Fruit fly (Drosophila melanogaster): Measurements from ENCODE around the gene ctrip.
A peak's percentile ranks its signal among the peaks of the same experiment; 100 is the strongest.

The ctrip gene

DNA sequence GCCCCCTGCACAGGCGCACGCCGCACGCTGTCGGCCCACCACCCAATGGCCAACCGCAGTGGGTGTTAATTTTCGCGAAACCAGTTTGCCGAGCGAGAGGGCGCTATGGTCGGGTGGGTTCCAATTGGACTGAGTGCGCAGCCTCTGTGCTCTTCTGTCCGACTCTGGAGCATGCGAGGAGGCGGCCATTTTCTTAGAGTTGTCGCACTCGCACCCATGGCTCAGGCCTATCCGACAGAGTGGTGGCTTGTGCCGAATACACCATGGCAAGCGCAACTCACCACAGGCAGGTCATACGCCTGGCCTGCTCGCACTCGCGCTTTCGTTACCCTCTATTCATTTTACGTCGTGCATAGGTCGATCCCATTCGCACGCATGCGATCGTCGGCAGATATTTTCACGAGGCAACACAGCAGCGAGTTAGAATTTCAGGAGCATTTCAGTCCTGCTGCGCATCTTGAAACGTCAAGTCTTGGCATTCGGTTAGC, 40.5 kb upstream of the ctrip start, which contains the start of gene opa (continued):
- TF ChIP-seq Optix (GFP tag; IDR thresholded peaks at IDR 0.05) (no peak), Stat92E (GFP tag; optimal IDR thresholded peaks at IDR 0.05) (peak in 1 of 3 experiments; percentile 56), crol (GFP tag; IDR thresholded peaks at IDR 0.05) (peak; percentile 71), wdn (GFP tag; IDR thresholded peaks at IDR 0.05) (no peak), Dek (tag; optimal IDR thresholded peaks at IDR 0.05) (no peak), BtbVII (GFP tag; optimal IDR thresholded peaks at IDR 0.05) (no peak), sens (GFP tag) (peak; percentile 26), CG6791 (GFP tag; IDR thresholded peaks at IDR 0.05; ENCODE audit: partially characterized antibody) (0 out of 3 replicates have a peak, but pooled peaks have one; percentile 19), CG18619 (GFP tag; optimal IDR thresholded peaks at IDR 0.05) (no peak), Nf-YC (tag; optimal IDR thresholded peaks at IDR 0.05) (peak; percentile 100), nmo (GFP tag; optimal IDR thresholded peaks at IDR 0.05) (peak; percentile 28), tna (GFP tag; IDR thresholded peaks at IDR 0.05; ENCODE audit: partially characterized antibody) (peak; percentile 56; the same call in 1 of the 2 replicates), HmgZ (tag; optimal IDR thresholded peaks at IDR 0.05) (peak; percentile 60), chm (GFP tag; IDR thresholded peaks at IDR 0.05) (peak; percentile 44; the same call in 1 of the 2 replicates), CG17829 (tag; optimal IDR thresholded peaks at IDR 0.05) (peak; percentile 2), CG4360 (GFP tag; IDR thresholded peaks at IDR 0.05) (peak; percentile 27; the same call in 1 of the 2 replicates), phol (tag; optimal IDR thresholded peaks at IDR 0.05) (peak; percentile 75), CG11695 (GFP tag; IDR thresholded peaks at IDR 0.05) (no peak), ro (GFP tag; IDR thresholded peaks at IDR 0.05) (no peak), jing (GFP tag; optimal IDR thresholded peaks at IDR 0.05) (peak; percentile 23), CG15601 (tag; optimal IDR thresholded peaks at IDR 0.05) (peak; percentile 13), CG31365 (tag; optimal IDR thresholded peaks at IDR 0.05) (no peak), HmgD (GFP tag; optimal IDR thresholded peaks at IDR 0.05) (peak; percentile 66), CG10321 (GFP tag; IDR thresholded peaks at IDR 0.05) (peak; percentile 99), fd102C (GFP tag; optimal IDR thresholded peaks at IDR 0.05) (peak; percentile 43), CG17912 (GFP tag; optimal IDR thresholded peaks at IDR 0.05) (no peak), ewg (GFP tag; optimal IDR thresholded peaks at IDR 0.05) (peak; percentile 96), CG13287 (GFP tag; IDR thresholded peaks at IDR 0.05; ENCODE audit: partially characterized antibody) (peak; percentile 63), D (optimal IDR thresholded peaks at IDR 0.05) (peak; percentile 95), D (GFP tag; optimal IDR thresholded peaks at IDR 0.05) (no peak), chinmo (GFP tag; IDR thresholded peaks at IDR 0.05; ENCODE audit: partially characterized antibody) (peak; percentile 89; the same call in 2 of the 4 replicates), vvl (GFP tag; IDR thresholded peaks at IDR 0.05) (peak; percentile 44; the same call in 1 of the 2 replicates), Opbp (GFP tag; IDR thresholded peaks at IDR 0.05; ENCODE audit: partially characterized antibody) (peak; percentile 55; the same call in 2 of the 3 replicates), NfI (GFP tag; optimal IDR thresholded peaks at IDR 0.05) (no peak), Spps (tag; optimal IDR thresholded peaks at IDR 0.05) (no peak), Hr51 (GFP tag; optimal IDR thresholded peaks at IDR 0.05) (no peak)

DNA sequence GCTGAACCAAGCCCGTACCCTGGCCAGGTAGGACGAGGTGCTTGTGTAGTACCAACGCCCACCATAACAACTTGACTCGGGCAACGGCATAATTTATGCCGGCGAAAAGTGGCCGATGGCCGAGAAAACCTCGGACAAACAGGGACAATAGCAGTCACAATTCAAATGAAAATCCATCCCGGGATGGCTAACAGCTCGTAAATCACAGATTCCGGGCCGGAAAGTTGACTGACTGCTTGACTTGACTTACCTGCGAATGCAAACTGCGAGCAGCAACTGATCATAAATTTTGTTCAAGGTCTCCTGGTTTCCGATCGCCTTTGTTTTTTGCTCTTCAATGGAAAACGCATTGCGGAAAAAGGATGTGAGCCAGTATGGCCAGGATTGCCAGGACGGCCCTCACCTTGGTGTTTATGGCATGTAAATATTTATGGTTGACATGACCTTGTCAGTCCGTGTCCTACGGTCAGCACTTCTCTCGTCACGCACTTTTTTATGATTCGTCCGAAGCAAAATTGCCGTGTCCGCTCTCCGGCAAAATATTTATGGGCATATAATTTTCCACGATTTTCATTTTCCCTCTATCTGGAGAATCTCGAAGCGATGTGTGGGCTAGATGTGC, 37.2 kb upstream of the ctrip start:
- TF ChIP-seq unc-4 (GFP tag; IDR thresholded peaks at IDR 0.05; ENCODE audit: partially characterized antibody) (no peak), pb (GFP tag; optimal IDR thresholded peaks at IDR 0.05) (no peak), cad (GFP tag; optimal IDR thresholded peaks at IDR 0.05) (peak; percentile 98), CG11504 (tag; optimal IDR thresholded peaks at IDR 0.05) (no peak), CG10462 (GFP tag; optimal IDR thresholded peaks at IDR 0.05) (no peak), NC2β (GFP tag; optimal IDR thresholded peaks at IDR 0.05) (no peak), CG15479 (GFP tag; optimal IDR thresholded peaks at IDR 0.05) (peak; percentile 42), CG10366 (GFP tag; IDR thresholded peaks at IDR 0.05) (no peak), MESR4 (GFP tag; optimal IDR thresholded peaks at IDR 0.05) (no peak), tll (GFP tag; optimal IDR thresholded peaks at IDR 0.05) (peak in 1 of 2 experiments; percentile 100), tgo (GFP tag; IDR thresholded peaks at IDR 0.05) (no peak), CG7271 (tag; optimal IDR thresholded peaks at IDR 0.05) (peak; percentile 73), eyg (GFP tag; optimal IDR thresholded peaks at IDR 0.05) (no peak), CG9609 (GFP tag; optimal IDR thresholded peaks at IDR 0.05) (no peak)
